Fruit fly (Drosophila melanogaster): ENCODE measurements around the gene CG32214.
A peak's percentile ranks its signal among the peaks of the same experiment; 100 is the strongest.

CG32214 gene

DNA sequence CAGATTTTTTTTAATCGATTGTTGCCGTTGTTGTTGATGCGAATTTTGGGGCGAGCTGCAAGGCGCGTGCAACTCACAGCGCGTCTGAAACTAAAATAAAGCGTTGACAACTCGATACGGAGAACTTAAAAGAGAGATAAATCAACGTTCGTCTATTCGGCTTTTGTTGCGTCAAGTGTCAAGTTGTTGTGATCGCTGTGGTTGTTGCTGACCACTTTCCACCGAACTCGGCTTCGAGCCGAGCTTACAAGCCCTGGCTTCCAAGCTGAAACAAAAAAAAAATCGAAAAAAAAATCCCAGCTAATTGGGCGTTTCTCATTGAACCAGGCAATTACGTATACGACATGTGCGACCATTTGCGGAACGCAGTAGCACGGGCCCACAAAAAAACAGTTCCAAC, 36.6 kb downstream of the CG32214 start, which contains the start of gene CG9452:
Gene CG9452, minus strand, starts transcription at position 101 of the 400 bp plus-strand sequence.
- TF ChIP-seq CG11294 (GFP tag; IDR thresholded peaks at IDR 0.05) (no peak), net (GFP tag; optimal IDR thresholded peaks at IDR 0.05) (no peak), CG10631 (GFP tag; optimal IDR thresholded peaks at IDR 0.05) (no peak), pdm3 (GFP tag; optimal IDR thresholded peaks at IDR 0.05) (no peak), CG6854 (GFP tag; optimal IDR thresholded peaks at IDR 0.05) (no peak), Lpt (GFP tag; optimal IDR thresholded peaks at IDR 0.05) (no peak), dsx (GFP tag; optimal IDR thresholded peaks at IDR 0.05; ENCODE audit: poor library complexity, severe bottlenecking) (no peak), Met (GFP tag; optimal IDR thresholded peaks at IDR 0.05) (no peak), Eip93F (GFP tag; optimal IDR thresholded peaks at IDR 0.05) (no peak), Sox15 (GFP tag; optimal IDR thresholded peaks at IDR 0.05) (no peak), spab (GFP tag; optimal IDR thresholded peaks at IDR 0.05) (no peak), Smox (GFP tag; optimal IDR thresholded peaks at IDR 0.05) (no peak), CG11762 (GFP tag; optimal IDR thresholded peaks at IDR 0.05; ENCODE audit: insufficient read depth) (no peak), acj6 (GFP tag; optimal IDR thresholded peaks at IDR 0.05) (no peak)

DNA sequence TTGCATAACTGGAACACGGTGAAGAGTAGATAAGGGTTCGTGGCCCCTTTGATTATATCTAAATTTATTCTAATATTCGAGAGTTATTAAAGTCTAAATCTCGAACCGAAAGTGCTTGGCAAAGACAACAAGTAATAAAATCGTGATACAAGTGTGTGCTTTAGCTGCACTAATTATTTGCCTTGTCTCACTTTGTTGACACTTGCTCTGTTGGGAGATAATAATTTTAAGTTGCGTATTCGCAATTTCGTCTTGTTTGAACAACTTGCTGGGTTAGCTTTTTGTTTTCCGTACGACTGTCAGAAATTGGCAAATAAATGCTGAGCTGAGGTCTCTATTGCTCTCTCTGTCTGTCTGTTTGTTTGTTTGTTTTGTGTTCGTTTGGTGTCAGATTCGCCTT, 37.6 kb downstream of the CG32214 start:
- TF ChIP-seq Eip78C (GFP tag) (peak; percentile 38), fkh (GFP tag; optimal IDR thresholded peaks at IDR 0.05) (peak; percentile 78), vri (GFP tag; optimal IDR thresholded peaks at IDR 0.05) (peak; percentile 15), Hr39 (GFP tag; optimal IDR thresholded peaks at IDR 0.05) (no peak)

DNA sequence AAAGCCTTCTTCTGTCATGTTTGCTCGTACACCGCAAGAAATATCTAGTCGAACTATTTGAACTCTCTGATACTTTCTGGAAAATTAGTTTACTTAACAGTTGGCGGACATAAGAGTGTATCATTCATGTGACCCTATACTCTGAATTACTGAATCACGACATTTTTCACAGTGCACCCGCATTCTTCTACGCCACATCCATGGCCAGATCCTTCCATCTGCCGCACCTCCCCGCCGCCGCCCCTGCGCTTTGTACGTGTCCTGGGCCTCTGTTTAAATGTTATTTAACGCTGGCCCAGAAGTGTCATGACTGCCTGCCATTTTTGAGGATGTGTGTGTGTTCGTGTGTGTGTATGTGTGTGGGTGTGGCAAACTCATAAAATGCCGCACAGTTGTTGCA, 45.5 kb downstream of the CG32214 start:
- TF ChIP-seq Gug (GFP tag; IDR thresholded peaks at IDR 0.05) (no peak), esn (GFP tag; optimal IDR thresholded peaks at IDR 0.05) (no peak), CG15336 (GFP tag; IDR thresholded peaks at IDR 0.05) (no peak), svp (GFP tag) (peak; percentile 22)

DNA sequence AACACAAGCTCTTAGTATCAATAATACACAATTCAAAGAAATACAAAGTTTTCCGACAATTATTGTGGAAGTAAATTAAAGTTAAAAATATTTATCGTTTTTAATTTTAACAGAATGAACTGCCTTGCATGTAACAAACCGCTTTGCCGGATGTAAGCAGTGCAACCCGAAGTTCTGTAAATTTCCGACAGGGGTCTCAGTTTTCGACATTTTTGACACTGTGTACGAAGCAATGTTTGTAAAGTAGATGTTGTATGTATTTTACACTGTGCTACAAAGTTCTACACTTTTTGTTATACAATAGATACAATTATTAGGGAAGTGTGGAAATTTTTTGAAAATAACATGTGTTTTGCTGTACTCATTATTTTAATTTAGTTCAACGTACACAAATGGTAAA, 49.4 kb downstream of the CG32214 start:
- TF ChIP-seq Sox14 (GFP tag; optimal IDR thresholded peaks at IDR 0.05) (no peak), Hr4 (GFP tag; optimal IDR thresholded peaks at IDR 0.05) (peak; percentile 10), eg (GFP tag; IDR thresholded peaks at IDR 0.05) (peak; percentile 75), CG10631 (GFP tag; optimal IDR thresholded peaks at IDR 0.05) (peak; percentile 56), CG34406 (GFP tag; optimal IDR thresholded peaks at IDR 0.05) (peak; percentile 33), Met (GFP tag; optimal IDR thresholded peaks at IDR 0.05) (peak; percentile 36), CG6276 (GFP tag; optimal IDR thresholded peaks at IDR 0.05) (no peak), CG4318 (GFP tag; optimal IDR thresholded peaks at IDR 0.05) (no peak), CG10669 (GFP tag; optimal IDR thresholded peaks at IDR 0.05) (peak; percentile 34), CG32006 (GFP tag; optimal IDR thresholded peaks at IDR 0.05) (no peak), CG15336 (GFP tag; IDR thresholded peaks at IDR 0.05) (no peak), Hr39 (GFP tag; optimal IDR thresholded peaks at IDR 0.05) (peak; percentile 74), CG3032 (tag; optimal IDR thresholded peaks at IDR 0.05) (no peak), spab (GFP tag; optimal IDR thresholded peaks at IDR 0.05) (no peak), CG6854 (GFP tag; optimal IDR thresholded peaks at IDR 0.05) (no peak), OdsH (GFP tag; optimal IDR thresholded peaks at IDR 0.05) (peak; percentile 64), lz (GFP tag; optimal IDR thresholded peaks at IDR 0.05) (peak; percentile 76), Ets21C (GFP tag; optimal IDR thresholded peaks at IDR 0.05) (peak; percentile 27), Hr38 (GFP tag; optimal IDR thresholded peaks at IDR 0.05) (no peak), topi (GFP tag; optimal IDR thresholded peaks at IDR 0.05) (peak; percentile 60), Gug (GFP tag; IDR thresholded peaks at IDR 0.05) (no peak), dsx (GFP tag; optimal IDR thresholded peaks at IDR 0.05; ENCODE audit: poor library complexity, severe bottlenecking) (no peak), CG7368 (GFP tag; optimal IDR thresholded peaks at IDR 0.05) (peak; percentile 55), fkh (GFP tag; optimal IDR thresholded peaks at IDR 0.05) (no peak), cyc (GFP tag; optimal IDR thresholded peaks at IDR 0.05) (peak; percentile 82), Eip93F (GFP tag; optimal IDR thresholded peaks at IDR 0.05) (no peak), salr (GFP tag; optimal IDR thresholded peaks at IDR 0.05) (peak in 1 of 2 experiments; percentile 73), fd59A (GFP tag; optimal IDR thresholded peaks at IDR 0.05) (no peak), CG6792 (GFP tag; optimal IDR thresholded peaks at IDR 0.05) (peak; percentile 47), Blimp-1 (GFP tag; optimal IDR thresholded peaks at IDR 0.05) (no peak), Eip75B (GFP tag; optimal IDR thresholded peaks at IDR 0.05) (peak; percentile 71), CG3919 (GFP tag; optimal IDR thresholded peaks at IDR 0.05) (peak; percentile 70), Sox102F (GFP tag; optimal IDR thresholded peaks at IDR 0.05) (no peak), CG9139 (GFP tag; optimal IDR thresholded peaks at IDR 0.05) (no peak), Smox (GFP tag; optimal IDR thresholded peaks at IDR 0.05) (peak; percentile 18)
